Worm (Caenorhabditis elegans) whole organism, late embryonic: ENCODE results near the gene ZK856.18.

ENCODE experiments used
- dve-1 ChIP-seq: sonication (generic microtip); optimal IDR thresholded peaks from 2 replicates; lab custom pipeline; 2017; ENCODE audit warnings: antibody characterized with exemption, mild to moderate bottlenecking, missing genetic modification characterization, missing compliant biosample characterization
- fkh-10 ChIP-seq: fragments of 150-350 bp; optimal IDR thresholded peaks from 2 replicates; lab custom pipeline; 2014; ENCODE audit warnings: missing biosample characterization, missing genetic modification reagents, missing genetic modification characterization
- nhr-11 ChIP-seq: fragments of 150-350 bp; optimal IDR thresholded peaks from 2 replicates; lab custom pipeline; 2014; ENCODE audit warnings: missing biosample characterization, missing genetic modification characterization
- pag-3 ChIP-seq: sonication (generic microtip); optimal IDR thresholded peaks from 2 replicates; lab custom pipeline; 2016; ENCODE audit warnings: missing compliant biosample characterization, missing genetic modification characterization, borderline replicate concordance
- tbx-2 ChIP-seq: sonication (generic microtip); optimal IDR thresholded peaks from 2 replicates; lab custom pipeline; 2016; ENCODE audit warnings: missing genetic modification characterization, missing compliant biosample characterization

ce11 chrV:10212627-10213026, 26.8 kb upstream of the ZK856.18 start, which contains the start of gene hpo-40:
- TF ChIP-seq tbx-2 (tag; lab: Kevin White, UChicago) (no peak), fkh-10 (GFP tag; lab: Kevin White, UChicago) (no peak), dve-1 (tag; lab: Kevin White, UChicago) (no peak), pag-3 (tag; lab: Kevin White, UChicago) (no peak), nhr-11 (tag; lab: Kevin White, UChicago) (no peak)
